Worm (Caenorhabditis elegans): ENCODE data around the gene C03B8.3.

DNA sequence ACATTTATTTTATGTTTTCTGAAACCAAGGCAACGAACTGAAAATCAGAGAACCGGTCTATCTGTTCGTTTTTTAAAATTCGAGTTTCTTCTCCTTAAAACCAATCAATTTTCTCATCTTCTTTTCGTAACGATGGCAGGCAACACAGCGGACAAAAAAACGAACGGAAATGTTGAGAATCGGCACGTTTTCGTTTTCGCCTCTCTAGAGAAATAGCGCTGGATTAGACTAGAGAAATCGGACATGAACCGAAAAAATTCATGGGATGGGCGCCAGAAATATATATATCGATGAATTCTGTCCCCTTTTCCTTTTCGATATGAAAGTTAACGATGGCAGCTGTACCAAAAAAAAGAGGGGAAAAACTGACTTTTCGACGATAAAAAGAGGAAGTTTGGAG is 10.3 kb downstream of the C03B8.3 start:
- no peak for TF ChIP-seq ama-1 (optimal IDR thresholded peaks at IDR 0.05)
- TF ChIP-seq aly-1 (tag; optimal IDR thresholded peaks at IDR 0.05): no peak
- TF ChIP-seq flt-1 (GFP tag; IDR thresholded peaks at IDR 0.05): no peak
- TF ChIP-seq hmg-4 (GFP tag; optimal IDR thresholded peaks at IDR 0.05): no peak
- no peak for TF ChIP-seq F13C5.2 (tag; optimal IDR thresholded peaks at IDR 0.05)
- no peak for TF ChIP-seq hmbx-1 (tag; optimal IDR thresholded peaks at IDR 0.05)
- no peak for TF ChIP-seq ets-7 (tag; optimal IDR thresholded peaks at IDR 0.05)
- no peak for TF ChIP-seq B0310.2 (tag; optimal IDR thresholded peaks at IDR 0.05)
- no peak for TF ChIP-seq ceh-13 (GFP tag; optimal IDR thresholded peaks at IDR 0.05)
- TF ChIP-seq tbx-11 (GFP tag; IDR thresholded peaks at IDR 0.05): no peak
- no peak for TF ChIP-seq hnd-1 (tag; optimal IDR thresholded peaks at IDR 0.05)
- TF ChIP-seq sea-1 (GFP tag; conservative IDR thresholded peaks at IDR 0.05): no peak
- TF ChIP-seq tbx-37 (GFP tag; conservative IDR thresholded peaks at IDR 0.05): no peak
- no peak for TF ChIP-seq ceh-36 (tag; optimal IDR thresholded peaks at IDR 0.05)
